Fruit fly (Drosophila melanogaster) whole organism, embryonic: Measurements from ENCODE around the gene Cp18.

Experiments used
- CG11696 ChIP-seq: fragments of 200-800 bp; sonication (Bioruptor generic); IDR thresholded peaks from 2 replicates; pipeline ENCODE4 v1.3.6; 2022; ENCODE audit warnings: missing biosample characterization, missing genetic modification characterization
- CG14965 ChIP-seq: fragments of 200-800 bp; sonication (Bioruptor generic); optimal IDR thresholded peaks from 2 replicates; lab custom pipeline; 2016; ENCODE audit warnings: missing biosample characterization, missing genetic modification characterization, borderline replicate concordance
- CG34422 ChIP-seq: fragments of 200-800 bp; sonication (Bioruptor generic); IDR thresholded peaks from 3 replicates; pipeline ENCODE4 v1.3.6; 2022; ENCODE audit warnings: missing biosample characterization, missing genetic modification characterization
- CG4820 ChIP-seq: fragments of 200-800 bp; sonication (Bioruptor generic); optimal IDR thresholded peaks from 3 replicates; lab custom pipeline; 2016; ENCODE audit warnings: missing biosample characterization, missing genetic modification characterization
- CG9817 ChIP-seq: fragments of 200-800 bp; sonication (Bioruptor generic); optimal IDR thresholded peaks from 2 replicates; lab custom pipeline; 2018; ENCODE audit warnings: missing biosample characterization, mild to moderate bottlenecking, missing genetic modification characterization, moderate library complexity
- Doc3 ChIP-seq: fragments of 200-800 bp; sonication (Bioruptor generic); IDR thresholded peaks from 3 replicates; pipeline ENCODE4 v1.3.6; 2022; ENCODE audit warnings: missing biosample characterization, missing genetic modification characterization; ENCODE audit not compliant: partially characterized antibody
- org-1 ChIP-seq: fragments of 200-800 bp; sonication (Bioruptor generic); optimal IDR thresholded peaks from 2 replicates; lab custom pipeline; 2017; ENCODE audit warnings: missing biosample characterization, missing genetic modification characterization
- ttk ChIP-seq: fragments of 200-800 bp; sonication (Bioruptor generic); IDR thresholded peaks from 2 replicates; pipeline ENCODE4 v2.1.2; 2022; ENCODE audit warnings: missing biosample characterization, missing genetic modification characterization

dm6 chr3L:8691891-8692874, 34.4 kb upstream of the Cp18 start:
- TF ChIP-seq CG14965 (GFP tag; lab: Kevin White, UChicago), result no peak
- peak; percentile 25 for TF ChIP-seq CG9817 (tag; lab: Kevin White, UChicago)
- TF ChIP-seq CG34422 (GFP tag; lab: Robert Waterston, UW), result no peak
- peak; percentile 10; the same call in 1 of the 2 replicates for TF ChIP-seq ttk (GFP tag; lab: Robert Waterston, UW)
- peak; percentile 30 for TF ChIP-seq org-1
- TF ChIP-seq CG4820, result peak; percentile 33
- no peak for TF ChIP-seq Doc3 (GFP tag; lab: Robert Waterston, UW)
- no peak for TF ChIP-seq CG11696 (GFP tag; lab: Robert Waterston, UW)
